Fruit fly (Drosophila melanogaster) Kc167 (cell line): ENCODE measurements around the gene CG3198.

Experiments used
- Myc ChIP-seq: fragments of >200 bp; optimal IDR thresholded peaks from 2 replicates; lab custom pipeline; 2017; ENCODE audit warnings: missing external identifiers
- Sin3A ChIP-seq: fragments of >200 bp; optimal IDR thresholded peaks from 2 replicates; lab custom pipeline; 2018; ENCODE audit warnings: missing external identifiers
- h ChIP-seq: fragments of >200 bp; optimal IDR thresholded peaks from 3 replicates; lab custom pipeline; 2018; ENCODE audit warnings: missing external identifiers
- insv ChIP-seq: fragments of >200 bp; optimal IDR thresholded peaks from 3 replicates; lab custom pipeline; 2018; ENCODE audit warnings: missing external identifiers
- psq ChIP-seq: fragments of >200 bp; optimal IDR thresholded peaks from 2 replicates; lab custom pipeline; 2017; ENCODE audit warnings: missing external identifiers
- ttk ChIP-seq: sonication (Bioruptor generic); optimal IDR thresholded peaks from 2 replicates; lab custom pipeline; 2017; ENCODE audit warnings: missing external identifiers

CG3198 gene

DNA sequence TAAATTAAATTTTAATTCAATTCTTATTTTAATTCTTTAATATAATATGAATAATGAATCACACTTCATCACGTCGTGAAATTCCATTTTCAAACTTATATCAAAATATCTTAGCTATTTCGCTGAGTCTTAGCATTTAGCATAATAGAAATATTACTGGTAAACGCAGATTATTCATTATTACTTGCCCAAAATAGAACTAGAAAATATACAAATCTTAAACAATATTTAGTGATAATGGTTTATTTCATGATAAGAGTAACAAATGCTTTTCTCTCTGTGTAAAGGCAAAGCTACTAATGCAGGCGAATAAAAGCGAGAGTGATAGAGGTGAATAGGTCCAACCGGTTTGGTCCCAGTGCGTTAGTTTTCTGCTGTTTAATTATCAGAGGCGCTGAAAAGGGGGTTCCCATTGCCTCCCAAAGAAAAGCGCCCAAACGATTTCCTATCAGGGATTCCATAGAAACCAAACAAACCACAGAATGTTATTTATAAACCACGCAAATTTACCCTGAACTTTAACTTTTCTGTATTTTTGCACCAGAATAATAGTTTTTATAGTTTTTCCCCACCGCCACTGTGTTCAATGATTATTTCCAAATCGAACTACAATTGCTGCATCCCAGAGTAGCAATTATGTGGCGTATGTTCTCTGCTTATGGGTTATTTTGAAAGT lies 10.8 kb downstream of the CG3198 start:
- TF ChIP-seq ttk (lab: Kevin White, UChicago) (no peak), insv (lab: Kevin White, UChicago) (no peak), h (lab: Kevin White, UChicago) (no peak), Myc (lab: Kevin White, UChicago) (no peak), psq (lab: Kevin White, UChicago) (no peak), Sin3A (lab: Kevin White, UChicago) (no peak)

- TF ChIP-seq ttk (lab: Kevin White, UChicago) (no peak), h (lab: Kevin White, UChicago) (no peak), insv (lab: Kevin White, UChicago) (no peak), psq (lab: Kevin White, UChicago) (no peak), Myc (lab: Kevin White, UChicago) (no peak), Sin3A (lab: Kevin White, UChicago) (no peak)
Measured at dm6 chrX:6662378-6662777, 11.4 kb downstream of the CG3198 start.

DNA sequence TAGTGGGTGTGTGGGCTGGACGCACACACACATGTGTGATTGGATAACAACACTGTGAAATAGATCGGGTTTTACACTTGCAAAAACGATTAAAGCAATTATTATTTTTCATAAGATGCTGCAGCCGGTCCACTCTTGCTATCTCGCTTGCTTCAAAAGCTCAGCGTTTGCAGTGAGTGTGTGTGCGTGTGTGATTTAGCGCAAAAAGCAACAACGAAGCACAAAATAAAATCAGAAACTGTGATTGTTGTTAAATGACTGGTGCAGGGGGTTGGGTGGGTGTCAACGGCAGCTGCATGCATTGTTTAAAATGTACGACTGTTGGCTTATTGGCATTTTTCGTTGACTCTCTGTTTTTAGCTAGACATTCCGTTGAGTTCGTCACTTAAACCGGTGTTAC lies 11.9 kb downstream of the CG3198 start:
- no peak for TF ChIP-seq insv (lab: Kevin White, UChicago)
- TF ChIP-seq h (lab: Kevin White, UChicago) = no peak
- no peak for TF ChIP-seq psq (lab: Kevin White, UChicago)
- no peak for TF ChIP-seq Myc (lab: Kevin White, UChicago)
- no peak for TF ChIP-seq ttk (lab: Kevin White, UChicago)
- no peak for TF ChIP-seq Sin3A (lab: Kevin White, UChicago)

DNA sequence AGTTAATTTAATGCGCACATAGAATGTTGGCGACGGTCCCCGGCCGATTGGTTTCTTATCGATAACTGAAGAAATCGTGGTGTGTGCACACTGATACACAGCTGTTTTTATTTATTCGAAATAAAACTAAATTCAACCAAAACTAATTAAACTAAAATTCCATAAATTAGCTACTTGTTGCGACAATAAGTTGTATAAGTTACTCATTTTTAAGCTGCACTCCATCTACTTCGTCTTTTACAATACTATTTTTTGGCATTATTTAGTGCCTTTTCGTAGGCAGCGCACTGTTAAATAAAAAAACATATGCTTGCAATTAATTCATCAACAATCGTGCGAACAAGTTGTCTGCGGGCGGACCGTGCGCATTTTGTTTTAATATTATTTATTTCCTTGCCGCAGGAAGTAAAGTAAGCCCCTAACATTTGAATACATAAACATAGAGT lies 12.4 kb downstream of the CG3198 start, which contains the start of the genes CG3224 and Ctr1A:
CG3224 (minus strand) TSS at position 71 of the 446 bp plus-strand sequence.
Ctr1A (plus strand) TSS at position 256 of the 446 bp plus-strand sequence.
- TF ChIP-seq Sin3A (lab: Kevin White, UChicago) (no peak), insv (lab: Kevin White, UChicago) (no peak), Myc (lab: Kevin White, UChicago) (no peak), ttk (lab: Kevin White, UChicago) (no peak), psq (lab: Kevin White, UChicago) (no peak), h (lab: Kevin White, UChicago) (no peak)

DNA sequence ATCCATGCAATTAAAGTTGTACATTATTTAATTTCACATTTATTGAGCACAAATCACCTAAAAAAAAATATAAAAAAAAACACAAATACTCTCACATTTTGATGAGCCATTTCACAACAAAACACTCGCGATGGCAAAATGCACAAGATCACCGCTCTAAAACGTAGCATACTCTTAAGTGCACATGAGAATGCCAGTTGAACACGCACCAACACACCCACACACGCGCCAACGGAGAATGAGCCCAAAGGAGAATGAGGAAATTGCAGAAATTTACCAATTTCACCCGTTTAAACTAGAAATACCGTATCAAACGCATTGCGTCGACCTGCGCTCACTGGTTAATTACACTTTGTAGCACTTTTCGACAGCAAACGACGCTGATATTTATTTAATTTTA lies 13.9 kb downstream of the CG3198 start:
- TF ChIP-seq h (lab: Kevin White, UChicago) (no peak), psq (lab: Kevin White, UChicago) (no peak), ttk (lab: Kevin White, UChicago) (no peak)

DNA sequence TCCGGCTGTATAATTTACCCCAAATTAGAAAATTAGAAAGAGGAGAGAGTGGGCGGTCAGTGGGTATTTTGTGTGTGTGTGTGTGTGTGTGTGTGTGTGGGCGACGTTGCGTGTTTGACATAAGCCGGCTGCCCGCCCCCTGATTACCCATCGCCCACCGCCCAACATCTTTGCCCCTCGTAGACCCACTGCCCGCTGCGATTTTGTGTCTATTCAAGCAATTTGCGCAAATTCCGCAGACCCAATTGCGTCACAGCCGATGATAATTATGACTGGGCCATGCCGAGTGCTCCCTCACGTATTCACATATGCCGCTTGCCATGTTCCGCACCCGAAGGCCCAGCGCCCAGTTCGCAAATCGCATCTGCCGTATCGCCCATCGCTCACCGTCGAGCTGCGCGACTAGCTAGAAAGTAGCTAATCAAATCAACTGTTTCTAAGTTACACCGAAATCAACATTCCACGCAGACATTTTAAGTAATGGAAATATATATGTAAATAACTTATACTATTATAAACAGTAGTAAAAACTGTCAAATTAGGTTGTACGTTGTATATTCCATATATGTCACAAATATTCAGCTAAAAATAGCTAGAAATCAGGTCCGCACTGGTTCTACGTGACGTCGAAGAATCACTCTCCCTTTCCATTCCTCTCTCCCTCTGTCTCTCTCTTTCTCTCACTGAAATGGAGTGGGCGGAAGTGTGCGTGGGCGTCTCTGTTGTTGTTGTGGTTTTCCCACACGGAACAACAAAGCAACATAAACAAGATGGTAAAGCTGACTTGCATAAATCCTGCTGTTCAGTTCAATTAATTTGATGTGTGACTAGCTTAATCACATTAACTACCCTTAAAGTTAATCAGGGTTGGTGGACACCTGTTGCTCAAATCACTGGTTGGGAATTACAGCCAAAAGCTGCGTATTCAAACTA lies 16.9 kb downstream of the CG3198 start:
- TF ChIP-seq insv (lab: Kevin White, UChicago) (no peak), Myc (lab: Kevin White, UChicago) (no peak), Sin3A (lab: Kevin White, UChicago) (no peak), psq (lab: Kevin White, UChicago) (no peak), ttk (lab: Kevin White, UChicago) (no peak), h (lab: Kevin White, UChicago) (no peak)

DNA sequence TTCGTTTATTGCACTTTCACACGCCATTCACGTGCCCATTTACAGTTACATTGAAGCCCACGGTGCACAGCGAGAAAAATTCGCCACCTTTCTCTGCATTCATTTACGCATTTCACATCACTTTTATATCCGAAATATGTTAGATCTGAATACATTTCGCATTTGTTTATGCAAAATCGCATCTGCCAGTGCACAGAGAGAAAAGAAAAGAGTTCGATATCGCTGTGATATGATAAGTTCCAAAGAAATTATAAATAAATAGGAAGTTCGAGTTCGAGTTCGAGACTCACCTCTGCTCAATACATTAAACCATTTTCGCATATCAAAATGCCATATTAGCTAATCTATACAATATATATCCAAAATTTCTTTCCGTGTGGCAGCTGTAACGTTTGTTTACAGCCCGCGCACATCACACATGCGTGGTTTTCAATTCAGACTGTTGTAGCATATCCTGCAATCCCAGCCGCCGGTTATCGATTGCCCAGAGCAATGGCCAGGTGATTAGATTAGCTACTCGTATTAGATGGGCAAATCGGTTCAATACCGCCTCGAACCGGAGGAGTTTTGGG lies 17.7 kb downstream of the CG3198 start:
- TF ChIP-seq ttk (lab: Kevin White, UChicago) = no peak

dm6 chrX:6654198-6654831 lies 19.5 kb downstream of the CG3198 start, which contains the start of the genes CG3226 and Cdc7:
TSS of gene CG3226 (minus strand) at chrX:6654248.
TSS of gene Cdc7 (plus strand) at chrX:6654541.
- no peak for TF ChIP-seq Myc (lab: Kevin White, UChicago)
- no peak for TF ChIP-seq Sin3A (lab: Kevin White, UChicago)
- TF ChIP-seq psq (lab: Kevin White, UChicago) = no peak

DNA sequence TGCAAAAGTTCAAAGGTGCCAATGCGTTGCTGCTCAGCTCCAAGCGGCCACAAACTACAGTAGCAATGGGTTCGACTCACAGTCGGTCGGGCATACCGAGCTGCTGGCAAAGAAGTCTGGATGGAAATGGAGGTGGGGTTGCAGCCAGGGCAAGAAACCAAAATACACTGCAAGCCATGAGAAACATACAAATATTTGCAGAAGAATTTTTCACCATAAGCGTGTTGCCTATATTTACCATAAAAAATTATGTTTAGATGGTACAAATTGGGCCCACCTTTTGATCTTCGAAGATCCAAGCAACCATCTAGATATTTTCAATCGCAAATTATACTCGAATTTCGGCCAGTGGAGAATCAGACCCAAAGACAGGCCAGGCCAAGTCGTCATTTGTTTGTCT lies 26.9 kb downstream of the CG3198 start:
- TF ChIP-seq Myc (lab: Kevin White, UChicago) (no peak), h (lab: Kevin White, UChicago) (no peak), insv (lab: Kevin White, UChicago) (no peak), Sin3A (lab: Kevin White, UChicago) (no peak), ttk (lab: Kevin White, UChicago) (no peak), psq (lab: Kevin White, UChicago) (no peak)

DNA sequence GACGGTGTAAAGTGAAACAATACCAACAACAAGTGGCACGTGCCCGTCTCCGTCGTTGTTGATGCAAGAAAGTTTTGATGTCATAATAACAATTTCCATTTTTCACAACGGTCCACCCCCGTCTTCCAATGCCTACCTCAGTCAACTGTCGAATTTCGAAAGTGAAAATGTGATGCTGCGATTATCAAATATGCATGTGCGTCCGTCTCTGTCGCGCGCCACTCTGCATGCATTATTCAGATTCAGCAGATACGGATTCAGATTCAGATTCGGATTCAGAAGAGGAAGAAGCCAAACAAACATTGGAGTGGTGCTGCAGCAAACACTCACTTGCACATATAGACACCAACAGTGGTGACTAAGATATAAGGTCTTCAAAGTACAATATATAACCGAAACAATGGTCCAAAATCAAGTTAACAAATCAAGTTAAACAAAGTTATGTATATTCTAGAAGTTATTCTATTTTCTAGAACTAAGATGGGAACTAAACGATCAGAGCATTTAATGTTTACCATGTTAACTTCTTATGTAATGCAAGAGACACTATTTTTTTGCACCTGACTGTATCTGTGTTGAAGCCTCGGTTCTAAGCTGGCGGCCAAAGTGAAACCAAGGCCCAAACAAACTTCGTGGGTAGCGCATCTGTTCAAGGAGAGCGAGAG lies 31.0 kb downstream of the CG3198 start:
- TF ChIP-seq Sin3A (lab: Kevin White, UChicago) (no peak), psq (lab: Kevin White, UChicago) (no peak), h (lab: Kevin White, UChicago) (no peak), insv (lab: Kevin White, UChicago) (no peak), Myc (lab: Kevin White, UChicago) (no peak), ttk (lab: Kevin White, UChicago) (no peak)
